Worm (Caenorhabditis elegans): ENCODE measurements around the gene nas-39.

- TF ChIP-seq lin-39 (tag; optimal IDR thresholded peaks at IDR 0.05) (no peak), ceh-82 (tag; optimal IDR thresholded peaks at IDR 0.05) (no peak), unc-62 (GFP tag; optimal IDR thresholded peaks at IDR 0.05) (no peak), unc-130 (tag; optimal IDR thresholded peaks at IDR 0.05) (no peak)
These were observed 9.4 kb downstream of the nas-39 start for ce11 chrX:16466157-16466556.
